Worm (Caenorhabditis elegans) whole organism, L2 larva: ENCODE measurements around the gene B0302.4.

ENCODE experiments used
- Y55F3AM.14 ChIP-seq: fragments of 200-800 bp; sonication (Bioruptor generic); optimal IDR thresholded peaks from 2 replicates; lab custom pipeline; 2018; ENCODE audit warnings: mild to moderate bottlenecking, missing genetic modification characterization, missing compliant biosample characterization
- ZK546.5 ChIP-seq: sonication (generic microtip); optimal IDR thresholded peaks from 2 replicates; lab custom pipeline; 2017; ENCODE audit warnings: missing biosample characterization, missing genetic modification characterization
- aly-2 ChIP-seq: fragments of 150-350 bp; optimal IDR thresholded peaks from 2 replicates; lab custom pipeline; 2014; ENCODE audit warnings: missing biosample characterization, missing genetic modification characterization
- ceh-16 ChIP-seq: fragments of 150-350 bp; optimal IDR thresholded peaks from 2 replicates; lab custom pipeline; 2014; ENCODE audit warnings: missing biosample characterization, missing genetic modification characterization
- dmd-4 ChIP-seq: sonication (generic microtip); optimal IDR thresholded peaks from 2 replicates; lab custom pipeline; 2017; ENCODE audit warnings: missing biosample characterization, missing genetic modification characterization
- egl-27 ChIP-seq: sonication (generic microtip); optimal IDR thresholded peaks from 3 replicates; lab custom pipeline; 2017; ENCODE audit warnings: missing biosample characterization, missing genetic modification reagents, missing genetic modification characterization
- lsy-2 ChIP-seq, 2 experiments: fragments of 150-350 bp in 1 of 2; sonication (generic microtip) in 1 of 2; optimal IDR thresholded peaks; 2 replicates each; lab custom pipeline; 2014 to 2017; ENCODE audit warnings: missing biosample characterization in 2 of 2, missing genetic modification characterization in 2 of 2
- mbf-1 ChIP-seq: sonication (generic microtip); optimal IDR thresholded peaks from 2 replicates; lab custom pipeline; 2017; ENCODE audit warnings: missing biosample characterization, missing genetic modification characterization
- nhr-23 ChIP-seq: fragments of 150-350 bp; optimal IDR thresholded peaks from 2 replicates; lab custom pipeline; 2014; ENCODE audit warnings: missing biosample characterization, missing genetic modification reagents, missing genetic modification characterization
- nhr-25 ChIP-seq: fragments of 150-350 bp; sonication (generic microtip); optimal IDR thresholded peaks from 3 replicates; lab custom pipeline; 2014; ENCODE audit warnings: missing biosample characterization, missing genetic modification characterization
- nhr-6 ChIP-seq: fragments of 150-350 bp; optimal IDR thresholded peaks from 2 replicates; lab custom pipeline; 2014; ENCODE audit warnings: missing biosample characterization, missing genetic modification characterization
- peb-1 ChIP-seq: fragments of 150-350 bp; optimal IDR thresholded peaks from 2 replicates; lab custom pipeline; 2014; ENCODE audit warnings: missing biosample characterization, missing genetic modification characterization
- skn-1 ChIP-seq: sonication (generic microtip); optimal IDR thresholded peaks from 2 replicates; lab custom pipeline; 2017; ENCODE audit warnings: missing biosample characterization, missing genetic modification characterization
- sma-3 ChIP-seq: sonication (generic microtip); optimal IDR thresholded peaks from 2 replicates; lab custom pipeline; 2016; ENCODE audit warnings: missing genetic modification reagents, missing genetic modification characterization, missing compliant biosample characterization
- sma-9 ChIP-seq, 2 experiments: fragments of 150-350 bp in 1 of 2; sonication (generic microtip) in 1 of 2; optimal IDR thresholded peaks; 2 replicates each; lab custom pipeline; 2014 to 2016; ENCODE audit warnings: missing genetic modification characterization in 2 of 2, mild to moderate bottlenecking in 1 of 2, missing biosample characterization in 1 of 2, missing compliant biosample characterization in 1 of 2, missing genetic modification reagents in 1 of 2, moderate library complexity in 1 of 2
- unc-55 ChIP-seq: fragments of 150-350 bp; sonication (generic microtip); optimal IDR thresholded peaks from 3 replicates; lab custom pipeline; 2014; ENCODE audit warnings: missing biosample characterization, missing genetic modification reagents, missing genetic modification characterization
- unc-62 ChIP-seq: fragments of 150-350 bp; optimal IDR thresholded peaks from 2 replicates; lab custom pipeline; 2014; ENCODE audit warnings: missing biosample characterization, missing genetic modification reagents, missing genetic modification characterization
- ztf-4 ChIP-seq: fragments of 150-350 bp; optimal IDR thresholded peaks from 2 replicates; lab custom pipeline; 2014; ENCODE audit warnings: missing biosample characterization, missing genetic modification characterization

The B0302.4 gene

ce11 chrX:17134427-17134826 is 42.1 kb downstream of the B0302.4 start, which contains the start of gene K09E3.7:
K09E3.7 (minus strand) TSS chrX:17134527.
- no peak for TF ChIP-seq ZK546.5 (tag; lab: Kevin White, UChicago)
- TF ChIP-seq lsy-2 (tag; optimal IDR thresholded peaks at IDR 0.05; lab: Kevin White, UChicago): no peak
- no peak for TF ChIP-seq dmd-4 (tag; lab: Kevin White, UChicago)
- no peak for TF ChIP-seq sma-3
- no peak for TF ChIP-seq mbf-1 (tag; lab: Kevin White, UChicago)
- TF ChIP-seq nhr-23 (tag; lab: Kevin White, UChicago): no peak
- TF ChIP-seq unc-62: no peak
- TF ChIP-seq peb-1 (tag; lab: Kevin White, UChicago): no peak
- no peak for TF ChIP-seq Y55F3AM.14
- TF ChIP-seq skn-1 (tag; lab: Kevin White, UChicago): no peak
- TF ChIP-seq ztf-4 (tag; lab: Kevin White, UChicago): no peak
- TF ChIP-seq unc-55: no peak
- no peak for TF ChIP-seq egl-27 (tag; lab: Kevin White, UChicago)
- TF ChIP-seq nhr-6: no peak
- no peak for TF ChIP-seq nhr-25 (tag; lab: Kevin White, UChicago)
- no peak for TF ChIP-seq aly-2 (tag; lab: Kevin White, UChicago)
- no peak for TF ChIP-seq ceh-16 (tag; lab: Kevin White, UChicago)
- no peak for TF ChIP-seq sma-9 (GFP tag; optimal IDR thresholded peaks at IDR 0.05; lab: Kevin White, UChicago)
- no peak for TF ChIP-seq sma-9 (tag; optimal IDR thresholded peaks at IDR 0.05; lab: Kevin White, UChicago)
